Fruit fly (Drosophila melanogaster): ENCODE data around the gene Hsc70-3.

DNA sequence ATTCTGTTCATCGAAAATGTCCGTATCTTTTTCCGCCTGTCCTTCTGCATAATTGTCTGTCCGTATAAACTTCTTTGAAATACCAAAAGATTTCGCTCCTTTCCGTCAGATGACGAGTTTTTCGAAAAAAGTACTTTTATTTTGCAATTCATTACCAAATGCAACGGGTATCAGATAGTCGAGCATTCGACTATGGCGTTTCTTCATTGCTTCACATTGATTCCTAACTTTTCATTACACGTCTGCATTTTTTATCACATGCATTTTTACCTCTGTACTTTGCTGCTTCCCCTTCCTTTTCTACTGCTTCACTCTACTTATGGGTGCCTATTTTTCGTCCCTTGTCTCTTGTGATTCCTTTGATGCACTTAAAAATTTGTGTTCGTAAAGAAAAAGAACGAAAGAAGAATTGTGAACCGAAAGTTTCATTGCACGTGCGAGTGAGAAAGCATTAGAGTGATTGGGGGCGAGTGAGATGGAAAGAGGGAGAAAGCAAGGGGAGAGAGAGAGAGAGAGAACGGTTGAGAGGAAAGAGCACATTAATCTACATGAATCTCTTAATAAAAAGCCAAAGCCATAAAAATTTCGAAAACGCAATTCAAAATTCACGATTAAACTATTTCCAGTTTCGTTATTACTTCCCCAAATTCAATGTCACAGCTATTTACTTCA lies 21.6 kb upstream of the Hsc70-3 start:
- TF ChIP-seq Hr78 (GFP tag; optimal IDR thresholded peaks at IDR 0.05) (no peak), CG10209 (GFP tag; optimal IDR thresholded peaks at IDR 0.05) (no peak), CG2202 (tag; optimal IDR thresholded peaks at IDR 0.05) (no peak), CG17829 (tag; optimal IDR thresholded peaks at IDR 0.05) (no peak), CG13287 (GFP tag; IDR thresholded peaks at IDR 0.05; ENCODE audit: partially characterized antibody) (no peak)
